Fruit fly (Drosophila melanogaster): ENCODE results near the gene Gdap1.
A peak's percentile ranks its signal among the peaks of the same experiment; 100 is the strongest.

Gdap1 gene

dm6 chr3L:5186807-5187571 is 45.2 kb downstream of the Gdap1 start (continued):
- TF ChIP-seq CG10462 (GFP tag; optimal IDR thresholded peaks at IDR 0.05) (peak; percentile 77), CG8359 (GFP tag; optimal IDR thresholded peaks at IDR 0.05; ENCODE audit: borderline replicate concordance) (peak; percentile 81), CG2889 (GFP tag; IDR thresholded peaks at IDR 0.05) (peak; percentile 62; the same call in 2 of the 3 replicates), CG12391 (tag; optimal IDR thresholded peaks at IDR 0.05) (peak; percentile 89), CG12155 (GFP tag; optimal IDR thresholded peaks at IDR 0.05) (peak; percentile 79), lov (optimal IDR thresholded peaks at IDR 0.05) (no peak), lov (GFP tag; IDR thresholded peaks at IDR 0.05) (peak; percentile 90), nom (GFP tag; optimal IDR thresholded peaks at IDR 0.05) (peak; percentile 39), CG8944 (GFP tag; optimal IDR thresholded peaks at IDR 0.05) (peak; percentile 90), wor (GFP tag; IDR thresholded peaks at IDR 0.05) (peak; percentile 80), Dad (GFP tag; optimal IDR thresholded peaks at IDR 0.05) (peak; percentile 73), CG6683 (GFP tag; optimal IDR thresholded peaks at IDR 0.05) (peak; percentile 74), Atf6 (GFP tag; IDR thresholded peaks at IDR 0.05) (peak; percentile 80), Mad (GFP tag; optimal IDR thresholded peaks at IDR 0.05) (peak; percentile 77), tgo (GFP tag; IDR thresholded peaks at IDR 0.05) (peak; percentile 87), CG1233 (GFP tag; optimal IDR thresholded peaks at IDR 0.05) (peak; percentile 80), gsb (GFP tag; IDR thresholded peaks at IDR 0.05) (peak; percentile 78), da (GFP tag; optimal IDR thresholded peaks at IDR 0.05) (peak; percentile 78), Side (GFP tag; optimal IDR thresholded peaks at IDR 0.05) (peak; percentile 90), btn (GFP tag; optimal IDR thresholded peaks at IDR 0.05) (peak; percentile 76), CG34376 (GFP tag; optimal IDR thresholded peaks at IDR 0.05) (peak; percentile 56), CG1602 (GFP tag; optimal IDR thresholded peaks at IDR 0.05) (peak; percentile 81), pzg (GFP tag; optimal IDR thresholded peaks at IDR 0.05) (no peak), usp (GFP tag; optimal IDR thresholded peaks at IDR 0.05) (no peak), jumu (GFP tag; optimal IDR thresholded peaks at IDR 0.05) (peak; percentile 89), CG6813 (GFP tag; optimal IDR thresholded peaks at IDR 0.05) (peak; percentile 92), CG16779 (GFP tag; IDR thresholded peaks at IDR 0.05) (peak; percentile 68; the same call in 1 of the 2 replicates), Lpt (GFP tag; optimal IDR thresholded peaks at IDR 0.05) (no peak), Meics (GFP tag; optimal IDR thresholded peaks at IDR 0.05) (peak; percentile 87), CG9609 (GFP tag; optimal IDR thresholded peaks at IDR 0.05) (peak; percentile 82), CG1024 (GFP tag; IDR thresholded peaks at IDR 0.05) (peak; percentile 71), CG2712 (tag; optimal IDR thresholded peaks at IDR 0.05) (peak; percentile 93), CG10209 (GFP tag; optimal IDR thresholded peaks at IDR 0.05) (peak; percentile 87), otp (GFP tag; IDR thresholded peaks at IDR 0.05) (peak; percentile 87), pfk (GFP tag; optimal IDR thresholded peaks at IDR 0.05) (no peak), yki (optimal IDR thresholded peaks at IDR 0.05) (peak; percentile 24), CG10565 (GFP tag; optimal IDR thresholded peaks at IDR 0.05) (peak; percentile 57), CG31441 (GFP tag; IDR thresholded peaks at IDR 0.05) (peak; percentile 86), gcm2 (GFP tag; optimal IDR thresholded peaks at IDR 0.05) (peak; percentile 83), sob (GFP tag; IDR thresholded peaks at IDR 0.05) (peak; percentile 86), org-1 (GFP tag; optimal IDR thresholded peaks at IDR 0.05) (peak; percentile 92), fd3F (GFP tag; optimal IDR thresholded peaks at IDR 0.05) (peak; percentile 68), Adf1 (GFP tag; IDR thresholded peaks at IDR 0.05) (peak; percentile 94), odd (GFP tag; optimal IDR thresholded peaks at IDR 0.05) (peak; percentile 79), caup (GFP tag; optimal IDR thresholded peaks at IDR 0.05; ENCODE audit: severe bottlenecking) (peak; percentile 86), zen2 (GFP tag; IDR thresholded peaks at IDR 0.05; ENCODE audit: partially characterized antibody) (no peak), CG8089 (GFP tag; optimal IDR thresholded peaks at IDR 0.05) (peak; percentile 78), amos (GFP tag; IDR thresholded peaks at IDR 0.05; ENCODE audit: partially characterized antibody) (no peak), CG10959 (GFP tag; IDR thresholded peaks at IDR 0.05) (peak; percentile 77), sqz (GFP tag; optimal IDR thresholded peaks at IDR 0.05) (peak; percentile 94)

Data from whole organism, embryonic.